Worm (Caenorhabditis elegans) whole organism, dauer: Measurements from ENCODE around the gene ncl-1.

Source experiments
- unc-62 ChIP-seq: sonication (generic microtip); optimal IDR thresholded peaks from 2 replicates; lab custom pipeline; 2017; ENCODE audit warnings: missing biosample characterization, missing genetic modification reagents, missing genetic modification characterization

Gene ncl-1

DNA sequence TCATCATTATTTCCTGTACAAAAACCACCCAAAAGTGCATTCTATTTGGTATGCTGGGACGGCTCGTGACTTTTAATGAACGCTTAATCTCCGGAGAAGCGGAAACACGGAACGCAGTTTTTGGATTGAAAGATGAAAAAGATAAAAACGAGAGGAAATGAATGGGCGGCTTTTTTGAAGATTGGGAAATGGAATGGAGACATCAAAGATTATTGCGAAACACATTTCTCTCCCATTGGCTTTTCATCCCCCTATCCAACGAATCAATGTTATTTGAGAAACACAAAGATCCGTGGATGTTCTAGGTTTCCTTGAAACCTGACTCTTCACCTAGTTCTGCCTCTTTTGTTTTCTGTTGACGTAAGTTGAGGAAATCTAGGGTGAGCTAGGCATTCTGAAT lies 4.9 kb downstream of the ncl-1 start:
- no peak for TF ChIP-seq unc-62 (GFP tag; lab: Kevin White, UChicago)

DNA sequence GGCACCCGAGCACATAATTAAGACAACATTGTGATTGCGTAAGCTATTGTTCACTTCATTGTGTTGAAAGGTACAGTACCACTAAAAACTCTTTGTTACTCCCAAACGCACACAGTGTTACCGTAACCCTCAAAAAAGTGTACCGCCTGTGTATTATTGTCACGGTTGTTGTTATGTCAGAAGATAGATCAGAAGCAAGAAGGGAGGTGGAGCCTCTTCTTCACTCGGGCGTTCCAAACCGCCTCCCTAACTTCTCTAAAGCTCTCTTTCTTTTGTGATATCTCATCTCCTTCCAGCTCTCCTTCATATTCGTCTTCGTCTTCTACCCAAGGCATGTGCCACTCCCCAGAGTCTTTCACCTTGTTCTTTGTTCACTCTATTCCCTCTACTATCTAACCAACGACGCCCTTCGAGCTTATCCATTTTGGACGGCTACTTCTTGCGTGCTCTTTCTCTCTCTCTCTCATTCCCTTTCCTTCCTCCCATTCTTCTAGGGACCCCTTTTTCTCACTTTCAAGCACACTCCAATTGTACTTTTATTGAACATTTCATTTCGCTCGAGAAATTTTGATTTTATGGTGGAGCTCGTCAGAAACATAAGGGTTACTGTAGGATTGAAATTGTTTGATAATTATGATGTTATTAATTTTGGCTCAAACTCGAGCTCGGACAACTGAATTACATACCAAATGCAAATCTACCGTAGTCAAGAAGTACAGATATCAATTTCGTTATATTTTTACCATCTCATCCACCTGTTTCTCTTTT lies 6.1 kb downstream of the ncl-1 start:
- TF ChIP-seq unc-62 (GFP tag; lab: Kevin White, UChicago), result no peak

DNA sequence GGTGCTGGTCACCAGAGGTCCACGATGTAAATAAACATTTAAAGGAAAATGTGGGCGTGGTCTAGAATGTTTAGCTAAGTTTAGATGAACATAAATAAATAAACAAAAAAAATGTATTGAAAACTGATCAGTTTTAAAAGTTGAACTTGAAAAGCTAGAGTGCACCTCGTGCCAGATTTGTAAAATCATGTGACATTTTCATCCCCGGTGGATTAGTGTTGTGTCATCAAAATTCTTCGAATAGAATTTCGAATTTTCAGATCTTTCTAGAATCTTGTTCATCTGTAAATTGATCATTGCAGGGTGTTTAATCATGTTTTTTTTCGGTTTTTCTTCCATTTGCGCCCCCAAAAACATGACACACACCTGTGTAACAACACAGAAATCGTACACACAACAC lies 7.0 kb downstream of the ncl-1 start:
- TF ChIP-seq unc-62 (GFP tag; lab: Kevin White, UChicago), result no peak

DNA sequence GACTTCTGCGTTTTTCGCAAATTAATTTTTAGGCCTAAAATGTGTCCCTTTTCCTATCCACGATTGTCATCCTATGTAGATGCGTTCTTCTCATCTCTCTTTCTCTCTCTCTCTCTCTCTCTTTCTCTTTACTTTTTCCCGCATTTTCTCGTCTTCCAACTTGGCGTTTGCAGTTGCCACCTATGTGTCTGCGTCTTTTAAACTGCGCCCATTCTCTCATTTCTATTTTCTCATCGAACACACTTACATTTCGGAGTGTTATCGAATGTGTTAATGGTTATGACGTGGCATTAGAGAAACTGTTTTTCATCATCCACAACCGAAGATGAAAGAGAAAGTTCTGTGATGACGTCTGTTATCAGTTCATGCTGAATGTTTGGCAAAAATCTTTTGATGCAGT lies 9.0 kb downstream of the ncl-1 start:
- no peak for TF ChIP-seq unc-62 (GFP tag; lab: Kevin White, UChicago)

DNA sequence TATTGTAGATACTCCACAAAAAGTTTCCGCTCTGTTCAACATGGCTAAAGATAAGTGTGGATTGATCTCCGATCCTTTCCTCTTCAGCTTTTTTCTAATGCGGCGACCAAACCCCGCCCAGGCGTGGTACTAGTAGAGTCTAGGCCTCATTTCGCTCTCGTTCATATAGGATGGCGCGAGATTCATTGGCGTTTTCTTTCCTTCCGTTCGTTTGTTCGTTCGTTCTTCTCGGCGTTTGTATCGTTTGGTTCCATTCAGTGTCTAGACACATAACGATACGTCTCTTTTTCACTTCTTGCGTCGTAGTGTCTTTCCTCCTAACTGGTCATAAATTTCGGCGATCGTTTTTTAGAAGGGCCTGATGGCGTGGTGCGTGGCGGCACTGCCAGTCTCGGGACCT lies 9.5 kb downstream of the ncl-1 start:
- TF ChIP-seq unc-62 (GFP tag; lab: Kevin White, UChicago), result no peak

DNA sequence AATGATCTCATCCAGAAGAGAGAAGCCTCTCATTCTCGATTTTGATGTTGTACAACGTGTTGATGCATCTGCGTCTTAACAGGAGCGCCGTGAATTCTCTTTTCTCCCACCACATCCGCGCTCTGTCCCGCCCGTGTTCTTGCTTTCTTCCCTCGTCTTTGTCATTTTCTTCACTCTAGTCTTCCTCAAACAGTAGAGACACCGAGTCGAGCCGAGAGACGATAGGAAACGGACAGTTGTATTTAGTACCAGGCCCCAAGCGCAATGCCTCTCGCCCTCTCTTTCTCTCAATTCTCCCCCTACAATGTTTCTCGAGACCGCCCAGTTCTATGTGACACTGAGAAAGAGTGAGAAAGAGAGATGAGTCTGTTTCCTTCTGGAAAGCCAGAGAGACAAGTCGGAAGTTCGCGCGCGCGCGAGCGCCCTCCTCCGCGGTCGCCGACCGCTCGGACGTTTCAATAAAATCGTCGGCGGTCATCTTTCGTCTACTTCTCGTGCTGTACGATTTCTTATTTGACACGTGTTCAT lies 10.1 kb downstream of the ncl-1 start, which contains the start of gene ZK112.4:
Gene ZK112.4, minus strand, starts transcription at position 478 of the 528 bp plus-strand sequence.
- TF ChIP-seq unc-62 (GFP tag; lab: Kevin White, UChicago), result no peak

DNA sequence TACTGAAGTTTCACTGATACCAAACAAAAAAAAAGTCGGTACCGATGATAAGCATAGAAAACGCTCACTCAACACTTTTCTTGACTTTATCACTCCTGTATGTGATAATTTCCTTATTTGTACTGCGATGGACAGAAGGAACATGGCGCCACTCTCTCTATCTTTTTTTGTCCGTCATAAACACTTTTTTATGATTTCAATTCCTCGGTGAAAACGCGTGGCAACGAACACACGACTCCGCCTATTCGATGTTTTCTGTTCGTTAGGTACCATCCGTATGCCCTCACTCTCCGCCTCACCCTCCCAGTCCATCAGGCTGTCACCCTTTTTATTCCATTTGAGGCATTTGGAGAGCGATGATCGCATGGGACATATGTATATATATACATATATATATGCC lies 10.8 kb downstream of the ncl-1 start:
- no peak for TF ChIP-seq unc-62 (GFP tag; lab: Kevin White, UChicago)

DNA sequence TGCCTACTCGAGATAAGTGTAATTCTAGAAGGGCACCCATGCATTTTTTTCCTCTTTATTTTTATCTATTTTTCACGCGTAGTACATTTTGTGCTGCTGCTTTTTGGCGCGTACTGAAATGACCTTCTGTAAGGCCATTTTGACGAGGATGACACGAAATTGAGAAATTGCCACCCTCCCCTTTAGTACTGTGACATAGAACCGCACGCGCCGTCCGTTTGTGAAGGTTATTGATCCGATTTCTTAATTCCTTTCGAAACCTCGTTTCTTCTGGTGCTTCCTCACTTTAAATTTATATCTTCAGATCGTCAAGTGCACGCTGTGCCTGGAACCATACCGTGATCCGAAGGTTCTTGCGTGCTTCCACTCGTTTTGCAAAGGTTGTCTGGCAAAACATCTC lies 11.6 kb downstream of the ncl-1 start:
- TF ChIP-seq unc-62 (GFP tag; lab: Kevin White, UChicago), result no peak

DNA sequence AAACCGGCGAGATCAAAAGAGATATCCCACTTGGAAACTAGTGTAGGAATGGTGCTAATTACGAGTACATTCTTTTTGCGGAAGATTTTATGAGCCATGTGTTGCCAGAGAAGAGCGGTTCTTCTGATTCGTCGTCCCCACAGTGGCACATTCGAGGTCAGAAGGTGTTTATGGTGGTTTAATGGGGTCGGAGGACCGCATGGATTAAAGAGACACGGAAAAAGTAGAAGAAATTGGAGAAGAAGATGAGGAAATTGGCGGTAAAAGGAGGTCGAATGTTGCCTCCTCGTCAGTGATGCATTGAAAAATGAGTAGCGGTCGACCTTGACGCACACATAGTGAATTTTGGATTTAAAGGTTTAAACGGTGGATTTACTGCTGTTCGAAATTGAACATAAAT lies 14.0 kb downstream of the ncl-1 start:
- no peak for TF ChIP-seq unc-62 (GFP tag; lab: Kevin White, UChicago)

DNA sequence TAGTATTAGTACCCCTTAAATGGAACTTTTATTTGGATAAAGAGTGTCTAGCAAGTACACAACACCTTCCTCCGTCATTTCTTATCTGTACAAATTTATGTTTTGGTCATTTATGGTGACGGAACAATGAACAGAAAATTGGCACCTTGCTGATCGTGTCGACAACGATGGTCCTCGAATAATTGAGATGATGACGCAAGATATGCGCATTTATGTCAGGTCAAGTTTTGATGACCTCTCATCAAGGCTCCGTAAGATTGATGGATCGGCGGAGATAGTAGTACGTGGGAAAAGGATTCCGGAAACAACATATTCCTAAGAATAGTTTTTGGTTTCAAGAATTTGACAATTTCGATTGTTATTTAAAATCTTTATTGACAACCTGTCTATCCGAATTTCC lies 14.6 kb downstream of the ncl-1 start:
- no peak for TF ChIP-seq unc-62 (GFP tag; lab: Kevin White, UChicago)

DNA sequence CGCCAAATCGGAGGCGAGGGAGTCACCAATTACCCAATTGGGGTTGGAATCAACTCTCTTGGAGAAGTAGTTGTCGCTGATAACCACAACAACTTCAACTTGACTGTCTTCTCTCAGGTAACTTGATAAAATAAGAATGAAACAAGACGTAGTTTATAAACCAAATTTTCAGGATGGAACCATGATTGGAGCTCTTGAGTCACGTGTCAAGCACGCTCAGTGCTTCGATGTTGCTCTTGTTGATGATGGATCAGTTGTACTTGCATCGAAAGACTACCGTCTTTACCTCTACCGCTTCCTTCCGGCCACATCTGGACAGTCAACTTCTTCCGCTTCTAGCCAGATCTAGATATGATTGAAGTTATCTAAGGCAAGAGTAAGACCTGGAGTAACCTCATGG lies 16.5 kb downstream of the ncl-1 start:
- no peak for TF ChIP-seq unc-62 (GFP tag; lab: Kevin White, UChicago)

DNA sequence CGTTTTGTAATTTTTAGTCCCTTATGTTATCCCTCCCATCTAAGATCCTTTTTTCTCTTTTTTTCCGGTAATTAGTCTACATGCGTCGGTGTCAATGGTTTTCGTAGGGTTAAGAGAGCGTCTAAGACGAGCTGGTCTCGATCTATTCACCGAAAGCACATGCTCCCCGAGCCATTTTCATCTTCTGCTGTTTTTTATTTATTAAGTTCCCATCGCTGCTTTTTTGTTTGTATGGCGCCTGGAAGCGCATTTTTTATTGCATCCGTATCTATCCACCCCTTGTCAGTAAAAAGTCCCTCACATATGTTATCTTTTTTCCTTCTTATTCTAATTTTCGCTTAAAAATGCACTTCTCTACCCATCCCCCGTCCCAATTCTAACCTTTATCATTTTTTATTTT lies 17.3 kb downstream of the ncl-1 start:
- TF ChIP-seq unc-62 (GFP tag; lab: Kevin White, UChicago), result no peak

DNA sequence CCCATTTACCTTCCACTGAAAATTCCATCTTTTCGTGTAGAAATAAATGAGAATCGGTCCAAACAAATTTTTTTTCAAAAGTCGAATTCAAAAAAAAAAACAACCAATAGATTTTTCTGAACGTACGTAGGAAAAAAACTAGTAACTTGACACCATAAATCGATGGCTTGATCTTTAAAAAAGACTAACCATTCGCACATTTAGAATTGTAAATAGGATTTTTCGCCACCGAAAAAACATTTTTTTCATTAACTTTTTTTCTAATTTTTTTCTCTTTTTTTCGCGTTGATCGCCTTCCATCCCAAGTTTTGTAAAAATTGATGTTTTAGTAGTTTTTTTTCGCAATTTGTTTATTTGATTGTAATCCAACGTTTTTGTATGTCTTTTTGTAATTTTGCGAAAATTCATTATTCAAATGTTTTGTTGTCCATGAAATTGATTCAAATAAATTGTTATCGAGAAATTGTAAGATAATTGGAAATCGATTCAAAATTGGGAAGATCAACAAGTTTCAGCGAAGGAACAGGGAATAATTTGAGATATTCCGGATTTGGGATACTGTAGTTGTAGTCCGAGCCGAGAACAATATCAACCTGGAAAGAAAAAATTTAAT lies 18.2 kb downstream of the ncl-1 start:
- TF ChIP-seq unc-62 (GFP tag; lab: Kevin White, UChicago), result no peak

DNA sequence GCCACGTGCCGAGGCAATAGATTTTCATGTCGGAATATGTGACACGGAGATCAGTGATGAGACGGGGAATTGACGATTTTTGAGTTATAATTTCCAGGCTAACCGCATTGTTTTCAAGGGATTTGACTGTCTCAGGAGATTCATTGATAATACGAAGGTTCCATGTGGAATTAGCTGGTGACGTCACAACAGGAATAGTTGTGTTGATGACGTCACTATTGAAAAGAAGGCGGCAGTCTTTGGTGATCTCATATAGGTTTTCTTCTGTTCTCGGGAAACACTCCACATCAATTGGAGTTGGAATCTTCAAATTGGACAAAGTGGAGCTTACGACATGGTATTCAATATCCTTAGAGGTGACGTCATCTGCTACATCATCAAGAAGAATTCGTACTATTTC lies 23.7 kb downstream of the ncl-1 start:
- no peak for TF ChIP-seq unc-62 (GFP tag; lab: Kevin White, UChicago)

DNA sequence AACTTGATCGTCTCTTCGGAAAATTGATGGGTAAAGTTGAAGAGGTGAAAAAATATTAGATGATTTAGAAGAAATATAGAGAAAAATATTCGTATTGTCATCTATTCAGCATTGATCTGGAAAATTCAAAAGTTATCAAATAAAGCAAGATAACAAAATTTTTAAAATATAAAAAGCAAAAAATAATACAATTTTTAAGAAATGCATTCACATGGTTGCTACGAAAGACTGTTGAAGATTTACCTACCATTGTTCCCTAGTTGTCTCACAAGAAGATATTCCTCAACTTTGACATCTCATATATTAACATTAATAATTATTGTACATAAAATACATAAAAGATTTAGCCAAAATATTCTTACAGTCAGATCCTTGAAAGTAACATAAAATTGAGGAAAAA lies 34.8 kb downstream of the ncl-1 start, which contains the start of gene cdh-3:
Gene cdh-3, minus strand, starts transcription at position 101 of the 400 bp plus-strand sequence.
- no peak for TF ChIP-seq unc-62 (GFP tag; lab: Kevin White, UChicago)

DNA sequence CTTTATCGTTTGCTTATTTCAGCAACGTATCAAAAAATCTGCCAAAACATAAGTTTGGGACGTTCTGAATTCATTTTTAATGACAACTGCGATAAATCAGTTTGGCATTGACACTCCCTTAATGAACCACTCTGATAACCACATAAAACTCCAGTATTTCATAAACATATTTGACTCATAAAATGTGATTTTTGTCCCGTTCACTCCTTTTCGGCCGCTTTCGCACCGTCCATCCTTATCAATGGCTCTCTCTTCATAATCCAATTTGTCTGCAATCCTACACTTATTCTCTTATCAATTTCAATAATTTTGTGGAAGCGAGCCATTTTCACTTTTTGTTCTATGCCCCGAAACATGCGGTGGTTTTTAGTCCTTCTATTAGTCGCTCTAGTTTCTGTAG lies 39.0 kb downstream of the ncl-1 start, which contains the start of gene pcp-1:
Gene pcp-1, plus strand, starts transcription at position 342 of the 400 bp plus-strand sequence.
- no peak for TF ChIP-seq unc-62 (GFP tag; lab: Kevin White, UChicago)

DNA sequence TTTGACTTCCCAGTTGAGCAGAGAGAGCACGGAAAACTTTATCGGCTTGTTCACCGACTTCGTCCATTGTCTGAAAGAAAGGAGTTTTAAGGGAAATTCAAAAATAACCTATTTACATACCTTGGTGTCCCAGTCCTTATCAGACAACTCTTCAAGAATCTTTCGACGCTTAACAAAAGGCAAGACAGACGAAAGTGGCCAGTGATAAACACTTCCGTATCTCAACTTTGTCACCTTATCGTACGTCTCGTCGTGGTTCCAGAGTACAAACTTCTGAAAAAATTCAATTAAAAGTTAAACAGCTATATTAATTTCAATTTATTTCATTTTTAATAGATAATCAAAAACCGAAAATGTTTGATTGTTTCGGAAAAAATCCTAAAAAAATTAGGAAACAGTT lies 42.7 kb downstream of the ncl-1 start:
- TF ChIP-seq unc-62 (GFP tag; lab: Kevin White, UChicago), result no peak
